Worm (Caenorhabditis elegans) whole organism, L1 larva: ENCODE data around the gene srh-79.

Experiments used
- ama-1 ChIP-seq: fragments of 150-350 bp; optimal IDR thresholded peaks from 2 replicates; lab custom pipeline; 2014
- egl-27 ChIP-seq, 2 experiments: fragments of 150-350 bp in 1 of 2; sonication (generic microtip); optimal IDR thresholded peaks; 3 replicates each; lab custom pipeline; 2017 to 2018; ENCODE audit warnings: missing biosample characterization in 2 of 2, missing genetic modification characterization in 2 of 2, missing genetic modification reagents in 2 of 2
- ets-5 ChIP-seq: fragments of 200-800 bp; sonication (Bioruptor generic); IDR thresholded peaks from 2 replicates; pipeline ENCODE4 v1.3.6; 2022; ENCODE audit warnings: missing genetic modification characterization, missing compliant biosample characterization
- fkh-10 ChIP-seq: sonication (generic microtip); optimal IDR thresholded peaks from 2 replicates; lab custom pipeline; 2017; ENCODE audit warnings: missing biosample characterization, missing genetic modification reagents, missing genetic modification characterization
- lin-39 ChIP-seq: fragments of 150-350 bp; optimal IDR thresholded peaks from 2 replicates; lab custom pipeline; 2014; ENCODE audit warnings: missing biosample characterization, missing genetic modification reagents, missing genetic modification characterization
- lsy-2 ChIP-seq, 2 experiments: fragments of 150-350 bp; optimal IDR thresholded peaks; 2 replicates each; lab custom pipeline; 2014; ENCODE audit warnings: missing biosample characterization in 2 of 2, missing genetic modification characterization in 2 of 2
- nhr-12 ChIP-seq: sonication (generic microtip); optimal IDR thresholded peaks from 2 replicates; lab custom pipeline; 2017; ENCODE audit warnings: missing biosample characterization, missing genetic modification characterization
- nhr-19 ChIP-seq: fragments of 200-800 bp; sonication (Bioruptor generic); conservative IDR thresholded peaks from 2 replicates; pipeline ENCODE4 v1.3.6; 2022; ENCODE audit warnings: missing genetic modification characterization, missing compliant biosample characterization
- nhr-76 ChIP-seq: sonication (generic microtip); optimal IDR thresholded peaks from 2 replicates; lab custom pipeline; 2017; ENCODE audit warnings: missing biosample characterization, missing genetic modification characterization
- pax-3 ChIP-seq: fragments of 200-800 bp; sonication (Bioruptor generic); optimal IDR thresholded peaks from 2 replicates; lab custom pipeline; 2018; ENCODE audit warnings: mild to moderate bottlenecking, missing genetic modification characterization, moderate library complexity, missing compliant biosample characterization
- pqm-1 ChIP-seq: sonication (generic microtip); optimal IDR thresholded peaks from 3 replicates; lab custom pipeline; 2017; ENCODE audit warnings: missing biosample characterization, missing genetic modification characterization
- rnt-1 ChIP-seq: sonication (generic microtip); optimal IDR thresholded peaks from 2 replicates; lab custom pipeline; 2016; ENCODE audit warnings: mild to moderate bottlenecking, missing genetic modification characterization, moderate library complexity, missing compliant biosample characterization
- snpc-4 ChIP-seq: fragments of 150-350 bp; optimal IDR thresholded peaks from 2 replicates; lab custom pipeline; 2014; ENCODE audit warnings: missing biosample characterization, missing genetic modification characterization
- zag-1 ChIP-seq: fragments of 150-350 bp; optimal IDR thresholded peaks from 2 replicates; lab custom pipeline; 2014; ENCODE audit warnings: missing biosample characterization, missing genetic modification characterization

DNA sequence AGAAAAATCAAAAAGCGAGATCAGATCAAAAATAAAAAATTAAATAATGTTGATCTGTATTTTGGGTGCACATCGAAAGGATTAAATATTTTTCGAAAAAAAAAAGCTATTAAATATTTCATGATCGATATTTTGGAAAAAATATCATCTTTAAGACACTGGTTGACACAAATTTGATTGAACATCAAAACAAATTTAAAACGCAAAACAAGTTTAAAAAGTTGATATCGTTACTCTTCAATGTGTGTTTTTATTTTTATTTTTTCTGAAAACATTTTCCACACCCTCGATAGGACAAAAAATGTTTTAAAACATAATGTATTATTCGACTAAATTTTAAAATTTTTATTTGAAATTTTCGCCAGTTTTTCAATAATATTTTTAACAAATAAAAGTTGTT lies 40.5 kb downstream of the srh-79 start, which contains the start of gene C54F6.12:
- no peak for TF ChIP-seq lsy-2 (tag; optimal IDR thresholded peaks at IDR 0.05; lab: Kevin White, UChicago)
- TF ChIP-seq zag-1 (tag; lab: Kevin White, UChicago) = no peak
- TF ChIP-seq nhr-76 (tag; lab: Kevin White, UChicago) = no peak
- TF ChIP-seq ets-5 (GFP tag; lab: Robert Waterston, UW) = no peak
- TF ChIP-seq rnt-1 (tag; lab: Kevin White, UChicago) = no peak
- no peak for TF ChIP-seq lin-39
- TF ChIP-seq ama-1 (lab: Kevin White, UChicago) = no peak
- no peak for TF ChIP-seq nhr-12 (tag; lab: Kevin White, UChicago)
- no peak for TF ChIP-seq snpc-4 (tag; lab: Kevin White, UChicago)
- no peak for TF ChIP-seq pax-3 (tag; lab: Kevin White, UChicago)
- TF ChIP-seq pqm-1 = no peak
- TF ChIP-seq fkh-10 (GFP tag; lab: Kevin White, UChicago) = no peak
- TF ChIP-seq nhr-19 (GFP tag; lab: Robert Waterston, UW) = no peak
- no peak for TF ChIP-seq egl-27 (tag; optimal IDR thresholded peaks at IDR 0.05; lab: Kevin White, UChicago)
